Worm (Caenorhabditis elegans): ENCODE results near the gene F09G8.10.

F09G8.10 gene

DNA sequence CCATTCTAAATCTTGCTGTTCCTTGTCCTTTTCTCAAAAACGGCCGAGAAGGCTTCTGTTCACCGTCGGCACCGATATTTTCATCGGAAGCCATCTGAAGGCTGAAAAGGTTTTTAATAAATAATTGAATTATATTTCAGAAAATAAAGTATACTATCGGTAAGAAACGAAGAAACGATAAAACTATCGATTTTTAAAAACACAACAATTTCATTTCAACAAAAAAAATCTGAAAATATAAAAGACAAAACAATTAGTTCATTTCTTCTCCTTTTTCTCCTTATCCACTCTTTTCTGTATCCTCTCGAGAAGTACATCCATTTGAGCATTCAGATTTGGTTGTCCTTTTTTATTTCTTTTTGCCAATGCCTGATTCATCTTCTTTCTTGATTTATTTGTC lies 46.5 kb upstream of the F09G8.10 start, which contains the start of gene sas-4:
TSS of gene sas-4 (minus strand) at position 101 of the 400 bp plus-strand sequence.
- TF ChIP-seq pqm-1 (tag; optimal IDR thresholded peaks at IDR 0.05): no peak

DNA sequence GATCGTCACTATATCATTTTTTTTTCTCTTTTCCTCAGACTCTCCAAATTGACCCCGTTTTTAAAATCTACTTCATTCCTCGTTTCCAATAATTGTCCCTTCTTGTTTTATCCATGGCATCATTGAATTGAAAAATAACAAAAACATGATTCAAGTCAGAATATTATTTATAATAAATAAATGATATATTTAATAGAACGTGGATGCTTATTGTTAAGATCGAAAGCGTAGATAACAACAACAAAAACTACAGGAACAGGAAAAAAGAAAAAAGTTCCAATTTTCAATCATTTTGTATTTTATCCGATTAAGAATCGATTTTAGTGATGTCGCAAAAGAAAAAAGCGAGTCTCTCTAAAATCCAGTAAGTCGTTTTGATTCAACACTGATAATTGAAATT lies 40.4 kb upstream of the F09G8.10 start, which contains the start of gene F10E9.2:
TSS of gene F10E9.2 (plus strand) at position 301 of the 400 bp plus-strand sequence.
- TF ChIP-seq nhr-23 (tag; optimal IDR thresholded peaks at IDR 0.05): no peak
- TF ChIP-seq egl-27 (tag; optimal IDR thresholded peaks at IDR 0.05): no peak
- TF ChIP-seq ztf-4 (tag; optimal IDR thresholded peaks at IDR 0.05): no peak
- no peak for TF ChIP-seq snpc-4 (tag; optimal IDR thresholded peaks at IDR 0.05)
- TF ChIP-seq elt-1 (tag; optimal IDR thresholded peaks at IDR 0.05): no peak
- TF ChIP-seq egl-5 (tag; optimal IDR thresholded peaks at IDR 0.05): no peak
- TF ChIP-seq nhr-67 (tag; optimal IDR thresholded peaks at IDR 0.05): no peak
- TF ChIP-seq fkh-2 (tag; optimal IDR thresholded peaks at IDR 0.05): no peak
- no peak for TF ChIP-seq nhr-76 (tag; optimal IDR thresholded peaks at IDR 0.05)
- no peak for TF ChIP-seq ceh-82 (tag; optimal IDR thresholded peaks at IDR 0.05)
- TF ChIP-seq aly-2 (tag; optimal IDR thresholded peaks at IDR 0.05): no peak
- TF ChIP-seq mdl-1 (tag; optimal IDR thresholded peaks at IDR 0.05): no peak
- TF ChIP-seq ceh-28 (tag; optimal IDR thresholded peaks at IDR 0.05): no peak
- no peak for TF ChIP-seq nhr-25 (tag; optimal IDR thresholded peaks at IDR 0.05)
- TF ChIP-seq nhr-77 (tag; optimal IDR thresholded peaks at IDR 0.05): no peak
- no peak for TF ChIP-seq R02D3.7 (tag; optimal IDR thresholded peaks at IDR 0.05)
- TF ChIP-seq lsy-12 (tag; optimal IDR thresholded peaks at IDR 0.05): no peak
- no peak for TF ChIP-seq fos-1 (tag; optimal IDR thresholded peaks at IDR 0.05)
- no peak for TF ChIP-seq lin-15B (tag; optimal IDR thresholded peaks at IDR 0.05)

- peak; percentile 62 for TF ChIP-seq pha-4 (tag; optimal IDR thresholded peaks at IDR 0.05)
- TF ChIP-seq fkh-2 (tag; optimal IDR thresholded peaks at IDR 0.05): no peak
- TF ChIP-seq nhr-28 (tag; optimal IDR thresholded peaks at IDR 0.05): no peak
- TF ChIP-seq elt-2 (tag; optimal IDR thresholded peaks at IDR 0.05): no peak
- no peak for TF ChIP-seq unc-39 (tag; optimal IDR thresholded peaks at IDR 0.05)
- no peak for TF ChIP-seq nhr-77 (tag; optimal IDR thresholded peaks at IDR 0.05)
- TF ChIP-seq mml-1 (tag; optimal IDR thresholded peaks at IDR 0.05): no peak
- peak; percentile 28 for TF ChIP-seq hmg-11 (tag; optimal IDR thresholded peaks at IDR 0.05)
- no peak for TF ChIP-seq lsy-12 (tag; optimal IDR thresholded peaks at IDR 0.05)
- TF ChIP-seq elt-1 (tag; optimal IDR thresholded peaks at IDR 0.05): no peak
- TF ChIP-seq nhr-67 (tag; optimal IDR thresholded peaks at IDR 0.05): no peak
- no peak for TF ChIP-seq eor-1 (tag; optimal IDR thresholded peaks at IDR 0.05)
- TF ChIP-seq aly-2 (tag; optimal IDR thresholded peaks at IDR 0.05): no peak
- TF ChIP-seq nhr-12 (tag; optimal IDR thresholded peaks at IDR 0.05): no peak
- no peak for TF ChIP-seq ceh-9 (tag; optimal IDR thresholded peaks at IDR 0.05)
- TF ChIP-seq nhr-237 (tag; optimal IDR thresholded peaks at IDR 0.05): no peak
- TF ChIP-seq nhr-11 (tag; optimal IDR thresholded peaks at IDR 0.05): no peak
- peak; percentile 14 for TF ChIP-seq pqm-1 (tag; optimal IDR thresholded peaks at IDR 0.05)
- TF ChIP-seq tbx-2 (tag; optimal IDR thresholded peaks at IDR 0.05): no peak
- no peak for TF ChIP-seq nhr-43 (tag; optimal IDR thresholded peaks at IDR 0.05; ENCODE audit: poor library complexity, severe bottlenecking)
- no peak for TF ChIP-seq ztf-4 (tag; optimal IDR thresholded peaks at IDR 0.05)
- TF ChIP-seq ceh-16 (tag; optimal IDR thresholded peaks at IDR 0.05): no peak
- TF ChIP-seq ZK546.5 (tag; optimal IDR thresholded peaks at IDR 0.05): no peak
- no peak for TF ChIP-seq fkh-10 (GFP tag; optimal IDR thresholded peaks at IDR 0.05)
- TF ChIP-seq R02D3.7 (tag; optimal IDR thresholded peaks at IDR 0.05): no peak
- TF ChIP-seq unc-62 (GFP tag; optimal IDR thresholded peaks at IDR 0.05): no peak
- peak; percentile 11 for TF ChIP-seq nhr-23 (tag; optimal IDR thresholded peaks at IDR 0.05)
- TF ChIP-seq skn-1 (tag; optimal IDR thresholded peaks at IDR 0.05): no peak
- TF ChIP-seq jun-1 (tag; optimal IDR thresholded peaks at IDR 0.05): no peak
- no peak for TF ChIP-seq ztf-11 (tag; optimal IDR thresholded peaks at IDR 0.05)
- TF ChIP-seq zag-1 (tag; optimal IDR thresholded peaks at IDR 0.05): no peak
- no peak for TF ChIP-seq egl-5 (tag; optimal IDR thresholded peaks at IDR 0.05)
- no peak for TF ChIP-seq ceh-82 (tag; optimal IDR thresholded peaks at IDR 0.05)
- TF ChIP-seq lin-39 (tag; optimal IDR thresholded peaks at IDR 0.05): no peak
- TF ChIP-seq egl-27 (tag; optimal IDR thresholded peaks at IDR 0.05): no peak
- no peak for TF ChIP-seq ceh-28 (tag; optimal IDR thresholded peaks at IDR 0.05)
- TF ChIP-seq mdl-1 (tag; optimal IDR thresholded peaks at IDR 0.05): no peak
- peak; percentile 51 for TF ChIP-seq lin-15B (tag; optimal IDR thresholded peaks at IDR 0.05)
- TF ChIP-seq nfya-1 (tag; optimal IDR thresholded peaks at IDR 0.05; ENCODE audit: insufficient read depth): peak; percentile 94
Measured at ce11 chrIII:8310239-8311057, 38.5 kb upstream of the F09G8.10 start, which contains the start of gene F10E9.3. Gene F10E9.3 (plus strand): TSS chrIII:8311007.
